Fruit fly (Drosophila melanogaster) whole organism, embryonic: Measurements from ENCODE around the gene vsg.

Source experiments
- Bteb2 ChIP-seq: fragments of 200-800 bp; sonication (Bioruptor generic); optimal IDR thresholded peaks from 2 replicates; lab custom pipeline; 2016; ENCODE audit warnings: missing biosample characterization, missing genetic modification characterization
- CG10267 ChIP-seq: fragments of 200-800 bp; sonication (Bioruptor generic); optimal IDR thresholded peaks from 2 replicates; lab custom pipeline; 2018; ENCODE audit warnings: missing biosample characterization, mild to moderate bottlenecking, missing genetic modification characterization, moderate library complexity
- CG10366 ChIP-seq: fragments of 200-800 bp; sonication (Bioruptor generic); IDR thresholded peaks from 2 replicates; pipeline ENCODE4 v1.3.6; 2022; ENCODE audit warnings: missing biosample characterization, missing genetic modification characterization
- CG11456 ChIP-seq: fragments of 200-800 bp; sonication (Bioruptor generic); IDR thresholded peaks from 3 replicates; pipeline ENCODE4 v1.3.6; 2022; ENCODE audit warnings: missing biosample characterization, missing genetic modification characterization
- CG12236 ChIP-seq: fragments of 200-800 bp; sonication (Bioruptor generic); optimal IDR thresholded peaks from 2 replicates; lab custom pipeline; 2016; ENCODE audit warnings: missing biosample characterization, missing genetic modification characterization
- CG12769 ChIP-seq: fragments of 200-800 bp; sonication (Bioruptor generic); optimal IDR thresholded peaks from 2 replicates; lab custom pipeline; 2019; ENCODE audit warnings: missing biosample characterization, mild to moderate bottlenecking, missing genetic modification characterization, moderate library complexity
- CG15269 ChIP-seq: fragments of 200-800 bp; sonication (Bioruptor generic); optimal IDR thresholded peaks from 2 replicates; lab custom pipeline; 2018; ENCODE audit warnings: missing biosample characterization, mild to moderate bottlenecking, missing genetic modification characterization, moderate library complexity
- CG15514 ChIP-seq: fragments of 200-800 bp; sonication (Bioruptor generic); optimal IDR thresholded peaks from 3 replicates; lab custom pipeline; 2017; ENCODE audit warnings: missing biosample characterization, missing genetic modification characterization, mild to moderate bottlenecking, moderate library complexity, missing genetic modification reagents
- CG16813 ChIP-seq: fragments of 200-800 bp; sonication (Bioruptor generic); IDR thresholded peaks from 3 replicates; pipeline ENCODE4 v1.3.6; 2022; ENCODE audit warnings: missing biosample characterization, missing genetic modification characterization; ENCODE audit not compliant: partially characterized antibody
- CG16863 ChIP-seq: fragments of 200-800 bp; sonication (Bioruptor generic); optimal IDR thresholded peaks from 3 replicates; lab custom pipeline; 2016; ENCODE audit warnings: missing biosample characterization, missing genetic modification characterization
- CG17359 ChIP-seq: fragments of 200-800 bp; sonication (Bioruptor generic); optimal IDR thresholded peaks from 3 replicates; lab custom pipeline; 2018; ENCODE audit warnings: missing biosample characterization, mild to moderate bottlenecking, missing genetic modification characterization, moderate library complexity
- CG18262 ChIP-seq: fragments of 200-800 bp; optimal IDR thresholded peaks from 3 replicates; lab custom pipeline; 2019; ENCODE audit warnings: missing biosample characterization, mild to moderate bottlenecking, missing genetic modification characterization, moderate library complexity
- CG2889 ChIP-seq: fragments of 200-800 bp; sonication (Bioruptor generic); IDR thresholded peaks from 3 replicates; pipeline ENCODE4 v1.3.6; 2022; ENCODE audit warnings: missing biosample characterization, missing genetic modification characterization
- CG3838 ChIP-seq: fragments of 200-800 bp; sonication (Bioruptor generic); optimal IDR thresholded peaks from 3 replicates; lab custom pipeline; 2016; ENCODE audit warnings: missing biosample characterization, missing genetic modification characterization
- CG42726 ChIP-seq: fragments of 200-800 bp; sonication (Bioruptor generic); IDR thresholded peaks from 2 replicates; pipeline ENCODE4 v1.3.6; 2022; ENCODE audit warnings: missing biosample characterization, missing genetic modification characterization; ENCODE audit not compliant: partially characterized antibody
- CG43689 ChIP-seq: fragments of 200-800 bp; sonication (Bioruptor generic); IDR thresholded peaks from 2 replicates; pipeline ENCODE4 v1.3.6; 2022; ENCODE audit warnings: missing biosample characterization, missing genetic modification characterization
- CG6654 ChIP-seq: fragments of 200-800 bp; sonication (Bioruptor generic); optimal IDR thresholded peaks from 2 replicates; lab custom pipeline; 2017; ENCODE audit warnings: missing biosample characterization, mild to moderate bottlenecking, missing genetic modification characterization
- CG7786 ChIP-seq: fragments of 200-800 bp; sonication (Bioruptor generic); optimal IDR thresholded peaks from 2 replicates; lab custom pipeline; 2016; ENCODE audit warnings: missing biosample characterization, missing genetic modification characterization
- CG8388 ChIP-seq: fragments of 200-800 bp; sonication (Bioruptor generic); optimal IDR thresholded peaks from 2 replicates; lab custom pipeline; 2019; ENCODE audit warnings: missing biosample characterization, mild to moderate bottlenecking, missing genetic modification characterization, moderate library complexity
- CG8944 ChIP-seq: fragments of 200-800 bp; sonication (Bioruptor generic); optimal IDR thresholded peaks from 3 replicates; lab custom pipeline; 2016; ENCODE audit warnings: missing biosample characterization, missing genetic modification characterization
- CG9817 ChIP-seq: fragments of 200-800 bp; sonication (Bioruptor generic); optimal IDR thresholded peaks from 2 replicates; lab custom pipeline; 2018; ENCODE audit warnings: missing biosample characterization, mild to moderate bottlenecking, missing genetic modification characterization, moderate library complexity
- D ChIP-seq, 2 experiments: fragments of 200-800 bp in 1 of 2; fragments of >200 bp in 1 of 2; sonication (Bioruptor generic) in 1 of 2; optimal IDR thresholded peaks; 2 replicates in 1 of 2; 3 replicates in 1 of 2; lab custom pipeline; 2017; ENCODE audit warnings: mild to moderate bottlenecking in 1 of 2, missing biosample characterization in 1 of 2, missing genetic modification characterization in 1 of 2, missing genetic modification reagents in 1 of 2
- Dad ChIP-seq: fragments of 200-800 bp; sonication (Bioruptor generic); optimal IDR thresholded peaks from 3 replicates; lab custom pipeline; 2016; ENCODE audit warnings: missing biosample characterization, missing genetic modification characterization
- Dip3 ChIP-seq: fragments of 200-800 bp; sonication (Bioruptor generic); optimal IDR thresholded peaks from 3 replicates; lab custom pipeline; 2016; ENCODE audit warnings: missing biosample characterization, missing genetic modification characterization
- Fer3 ChIP-seq: fragments of 200-800 bp; sonication (Bioruptor generic); optimal IDR thresholded peaks from 2 replicates; lab custom pipeline; 2018; ENCODE audit warnings: missing biosample characterization, mild to moderate bottlenecking, missing genetic modification characterization, moderate library complexity
- H15 ChIP-seq: fragments of 200-800 bp; sonication (Bioruptor generic); IDR thresholded peaks from 3 replicates; pipeline ENCODE4 v1.3.6; 2022; ENCODE audit warnings: missing biosample characterization, missing genetic modification characterization
- Hr51 ChIP-seq, 2 experiments: fragments of 200-800 bp; sonication (Bioruptor generic); optimal IDR thresholded peaks; 2 replicates in 1 of 2; 3 replicates in 1 of 2; lab custom pipeline; 2016 to 2018; ENCODE audit warnings: missing biosample characterization in 2 of 2, missing genetic modification characterization in 2 of 2, mild to moderate bottlenecking in 1 of 2, moderate library complexity in 1 of 2
- Lpt ChIP-seq: fragments of >200 bp; optimal IDR thresholded peaks from 2 replicates; lab custom pipeline; 2018; ENCODE audit warnings: missing biosample characterization, missing genetic modification characterization
- MBD-R2 ChIP-seq: fragments of 200-800 bp; sonication (Bioruptor generic); IDR thresholded peaks from 2 replicates; pipeline ENCODE4 v1.3.6; 2022; ENCODE audit warnings: missing biosample characterization, missing genetic modification characterization
- Meics ChIP-seq: fragments of 200-800 bp; sonication (Bioruptor generic); optimal IDR thresholded peaks from 2 replicates; lab custom pipeline; 2017; ENCODE audit warnings: missing biosample characterization, mild to moderate bottlenecking, missing genetic modification characterization
- Neu2 ChIP-seq: fragments of 200-800 bp; sonication (Bioruptor generic); optimal IDR thresholded peaks from 3 replicates; lab custom pipeline; 2016; ENCODE audit warnings: missing biosample characterization, missing genetic modification characterization, borderline replicate concordance
- Nf-YC ChIP-seq: fragments of 200-800 bp; optimal IDR thresholded peaks from 3 replicates; lab custom pipeline; 2019; ENCODE audit warnings: missing biosample characterization, mild to moderate bottlenecking, missing genetic modification characterization, moderate library complexity
- PHDP ChIP-seq: fragments of 200-800 bp; sonication (Bioruptor generic); optimal IDR thresholded peaks from 3 replicates; lab custom pipeline; 2018; ENCODE audit warnings: missing biosample characterization, mild to moderate bottlenecking, missing genetic modification characterization, moderate library complexity
- Rfx ChIP-seq: fragments of 200-800 bp; sonication (Bioruptor generic); IDR thresholded peaks from 2 replicates; pipeline ENCODE4 v1.3.6; 2022; ENCODE audit warnings: missing biosample characterization, missing genetic modification characterization
- chif ChIP-seq, 2 experiments: fragments of 200-800 bp; sonication (Bioruptor generic); optimal IDR thresholded peaks; 3 replicates each; lab custom pipeline; 2016; ENCODE audit warnings: missing biosample characterization in 2 of 2, missing genetic modification characterization in 2 of 2
- dysf ChIP-seq: fragments of 200-800 bp; sonication (Bioruptor generic); IDR thresholded peaks from 3 replicates; pipeline ENCODE4 v1.3.6; 2022; ENCODE audit warnings: missing biosample characterization, missing genetic modification characterization
- fd3F ChIP-seq: fragments of 200-800 bp; sonication (Bioruptor generic); optimal IDR thresholded peaks from 2 replicates; lab custom pipeline; 2018; ENCODE audit warnings: missing biosample characterization, mild to moderate bottlenecking, missing genetic modification characterization, moderate library complexity
- gcm ChIP-seq: fragments of 200-800 bp; sonication (Bioruptor generic); optimal IDR thresholded peaks from 2 replicates; lab custom pipeline; 2019; ENCODE audit warnings: missing biosample characterization, mild to moderate bottlenecking, missing genetic modification characterization, moderate library complexity
- mld ChIP-seq: fragments of 200-800 bp; sonication (Bioruptor generic); IDR thresholded peaks from 3 replicates; pipeline ENCODE4 v1.3.6; 2022; ENCODE audit warnings: missing biosample characterization, missing genetic modification characterization; ENCODE audit not compliant: partially characterized antibody
- nau ChIP-seq: fragments of 200-800 bp; sonication (Bioruptor generic); optimal IDR thresholded peaks from 3 replicates; lab custom pipeline; 2017; ENCODE audit warnings: missing biosample characterization, mild to moderate bottlenecking, missing genetic modification characterization, missing genetic modification reagents
- nerfin-2 ChIP-seq: fragments of 200-800 bp; sonication (Bioruptor generic); IDR thresholded peaks from 2 replicates; pipeline ENCODE4 v1.3.6; 2022; ENCODE audit warnings: missing biosample characterization, missing genetic modification characterization; ENCODE audit not compliant: partially characterized antibody
- org-1 ChIP-seq: fragments of 200-800 bp; sonication (Bioruptor generic); optimal IDR thresholded peaks from 2 replicates; lab custom pipeline; 2017; ENCODE audit warnings: missing biosample characterization, missing genetic modification characterization
- pho ChIP-seq: fragments of 200-800 bp; sonication (Bioruptor generic); optimal IDR thresholded peaks from 2 replicates; lab custom pipeline; 2016; ENCODE audit warnings: missing biosample characterization, missing genetic modification characterization
- pzg ChIP-seq: fragments of 200-800 bp; sonication (Bioruptor generic); optimal IDR thresholded peaks from 3 replicates; lab custom pipeline; 2018; ENCODE audit warnings: missing biosample characterization, mild to moderate bottlenecking, missing genetic modification characterization, moderate library complexity
- sens-2 ChIP-seq: fragments of 200-800 bp; sonication (Bioruptor generic); IDR thresholded peaks from 2 replicates; pipeline ENCODE4 v1.3.6; 2022; ENCODE audit warnings: missing biosample characterization, missing genetic modification characterization
- slbo ChIP-seq: fragments of 200-800 bp; sonication (Bioruptor generic); IDR thresholded peaks from 2 replicates; pipeline ENCODE4 v1.3.6; 2022; ENCODE audit warnings: missing biosample characterization, missing genetic modification characterization
- sqz ChIP-seq: fragments of 200-800 bp; sonication (Bioruptor generic); optimal IDR thresholded peaks from 3 replicates; lab custom pipeline; 2018; ENCODE audit warnings: missing biosample characterization, mild to moderate bottlenecking, missing genetic modification characterization
- tap ChIP-seq: fragments of 200-800 bp; optimal IDR thresholded peaks from 3 replicates; lab custom pipeline; 2019; ENCODE audit warnings: missing biosample characterization, mild to moderate bottlenecking, missing genetic modification characterization, moderate library complexity
- toy ChIP-seq: fragments of 200-800 bp; sonication (Bioruptor generic); IDR thresholded peaks from 2 replicates; pipeline ENCODE4 v1.3.6; 2022; ENCODE audit warnings: missing biosample characterization, missing genetic modification characterization

Gene vsg

dm6 chr3L:9690798-9691475 is 23.2 kb upstream of the vsg start (continued):
- TF ChIP-seq D (optimal IDR thresholded peaks at IDR 0.05; lab: Kevin White, UChicago) (no peak), D (GFP tag; optimal IDR thresholded peaks at IDR 0.05; lab: Kevin White, UChicago) (no peak), sens-2 (GFP tag; lab: Robert Waterston, UW) (no peak), CG15514 (GFP tag; lab: Kevin White, UChicago) (peak; percentile 12), CG12236 (GFP tag; lab: Kevin White, UChicago) (no peak), CG12769 (tag; lab: Kevin White, UChicago) (peak; percentile 87), MBD-R2 (0 out of 2 replicates have a peak, but pooled peaks have one; percentile 8), CG11456 (no peak), CG8944 (GFP tag; lab: Kevin White, UChicago) (no peak), pho (GFP tag; lab: Kevin White, UChicago) (peak; percentile 75), Rfx (GFP tag; lab: Robert Waterston, UW) (peak; percentile 41), nerfin-2 (no peak), fd3F (peak; percentile 45), CG42726 (GFP tag; lab: Robert Waterston, UW) (no peak), gcm (no peak), CG8388 (GFP tag; lab: Kevin White, UChicago) (no peak), CG17359 (tag; lab: Kevin White, UChicago) (no peak), nau (GFP tag; lab: Kevin White, UChicago) (peak; percentile 61), Bteb2 (GFP tag; lab: Kevin White, UChicago) (peak; percentile 39), toy (GFP tag; lab: Robert Waterston, UW) (no peak), CG2889 (GFP tag; lab: Robert Waterston, UW) (no peak), CG16813 (GFP tag; lab: Robert Waterston, UW) (no peak), tap (tag; lab: Kevin White, UChicago) (peak; percentile 18), Hr51 (GFP tag; optimal IDR thresholded peaks at IDR 0.05; lab: Kevin White, UChicago) (peak in 1 of 2 experiments; percentile 59), Neu2 (GFP tag; lab: Kevin White, UChicago) (no peak), CG15269 (peak; percentile 76), CG10366 (GFP tag; lab: Robert Waterston, UW) (no peak), Fer3 (tag; lab: Kevin White, UChicago) (peak; percentile 57), Dip3 (GFP tag; lab: Kevin White, UChicago) (peak; percentile 29), Meics (GFP tag; lab: Kevin White, UChicago) (peak; percentile 66), org-1 (GFP tag; lab: Kevin White, UChicago) (peak; percentile 18), CG16863 (GFP tag; lab: Kevin White, UChicago) (no peak), CG10267 (no peak), Nf-YC (peak; percentile 7), CG43689 (no peak), slbo (peak; percentile 35), PHDP (tag; lab: Kevin White, UChicago) (peak; percentile 65), chif (GFP tag; optimal IDR thresholded peaks at IDR 0.05; lab: Kevin White, UChicago) (no peak), CG7786 (GFP tag; lab: Kevin White, UChicago) (peak; percentile 28), CG18262 (no peak), sqz (GFP tag; lab: Kevin White, UChicago) (no peak), CG6654 (GFP tag; lab: Kevin White, UChicago) (no peak), H15 (GFP tag; lab: Robert Waterston, UW) (no peak), mld (GFP tag; lab: Robert Waterston, UW) (no peak), pzg (GFP tag; lab: Kevin White, UChicago) (no peak), Dad (GFP tag; lab: Kevin White, UChicago) (no peak), CG3838 (GFP tag; lab: Kevin White, UChicago) (no peak), CG9817 (tag; lab: Kevin White, UChicago) (peak; percentile 18), Lpt (no peak), dysf (GFP tag; lab: Robert Waterston, UW) (peak; percentile 40; the same call in 2 of the 3 replicates)
